Fruit fly (Drosophila melanogaster) Kc167 (cell line): ENCODE measurements around the gene Rcd-1.

ENCODE experiments used
- Myc ChIP-seq: fragments of >200 bp; optimal IDR thresholded peaks from 2 replicates; lab custom pipeline; 2017; ENCODE audit warnings: missing external identifiers
- Sin3A ChIP-seq: fragments of >200 bp; optimal IDR thresholded peaks from 2 replicates; lab custom pipeline; 2018; ENCODE audit warnings: missing external identifiers
- insv ChIP-seq: fragments of >200 bp; optimal IDR thresholded peaks from 3 replicates; lab custom pipeline; 2018; ENCODE audit warnings: missing external identifiers
- psq ChIP-seq: fragments of >200 bp; optimal IDR thresholded peaks from 2 replicates; lab custom pipeline; 2017; ENCODE audit warnings: missing external identifiers
- ttk ChIP-seq: sonication (Bioruptor generic); optimal IDR thresholded peaks from 2 replicates; lab custom pipeline; 2017; ENCODE audit warnings: missing external identifiers

dm6 chrX:19637002-19637420 lies 1.6 kb upstream of the Rcd-1 start:
- TF ChIP-seq insv (no peak), psq (lab: Kevin White, UChicago) (no peak), Sin3A (lab: Kevin White, UChicago) (no peak), ttk (lab: Kevin White, UChicago) (no peak), Myc (lab: Kevin White, UChicago) (no peak)
